Worm (Caenorhabditis elegans) whole organism, L1 larva: ENCODE data around the gene Y54H5A.2.

Source experiments
- nhr-77 ChIP-seq: fragments of 150-350 bp; optimal IDR thresholded peaks from 2 replicates; lab custom pipeline; 2014; ENCODE audit warnings: missing biosample characterization, missing genetic modification characterization
- zip-4 ChIP-seq: fragments of 200-800 bp; sonication (Bioruptor generic); optimal IDR thresholded peaks from 2 replicates; lab custom pipeline; 2018; ENCODE audit warnings: mild to moderate bottlenecking, missing genetic modification characterization, moderate library complexity, missing compliant biosample characterization

DNA sequence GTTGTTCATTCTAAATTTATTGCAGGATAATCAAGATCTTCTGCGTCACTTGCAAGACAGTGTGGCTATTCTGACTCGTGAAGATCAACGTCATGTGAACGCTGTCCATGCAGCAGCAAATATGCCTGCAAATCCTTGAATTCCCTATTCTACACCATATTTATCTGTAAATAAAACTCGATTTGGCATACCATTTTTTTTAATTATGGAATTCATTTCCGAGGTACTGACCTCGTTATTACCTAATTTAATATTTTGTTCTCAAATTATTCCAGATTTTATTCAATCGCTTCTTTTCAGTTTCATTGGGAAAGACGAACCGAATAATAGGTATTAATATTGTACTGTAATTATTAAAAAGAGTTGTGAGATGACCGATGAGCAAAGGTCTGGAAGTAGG lies 24.2 kb upstream of the Y54H5A.2 start, which contains the start of gene cid-1:
- no peak for TF ChIP-seq nhr-77
- TF ChIP-seq zip-4 (GFP tag; lab: Kevin White, UChicago): no peak
